Worm (Caenorhabditis elegans) whole organism, late embryonic: ENCODE data around the gene F01D4.8.

ENCODE experiments used
- ceh-45 ChIP-seq: fragments of 200-800 bp; sonication (Bioruptor generic); IDR thresholded peaks from 2 replicates; pipeline ENCODE4 v1.3.6; 2022; ENCODE audit warnings: missing genetic modification reagents, missing genetic modification characterization, missing compliant biosample characterization
- fkh-10 ChIP-seq: fragments of 150-350 bp; optimal IDR thresholded peaks from 2 replicates; lab custom pipeline; 2014; ENCODE audit warnings: missing biosample characterization, missing genetic modification reagents, missing genetic modification characterization
- pag-3 ChIP-seq: sonication (generic microtip); optimal IDR thresholded peaks from 2 replicates; lab custom pipeline; 2016; ENCODE audit warnings: missing compliant biosample characterization, missing genetic modification characterization, borderline replicate concordance
- pat-9 ChIP-seq: fragments of 200-800 bp; sonication (Bioruptor generic); optimal IDR thresholded peaks from 2 replicates; lab custom pipeline; 2018; ENCODE audit warnings: mild to moderate bottlenecking, missing genetic modification characterization, moderate library complexity, missing compliant biosample characterization

DNA sequence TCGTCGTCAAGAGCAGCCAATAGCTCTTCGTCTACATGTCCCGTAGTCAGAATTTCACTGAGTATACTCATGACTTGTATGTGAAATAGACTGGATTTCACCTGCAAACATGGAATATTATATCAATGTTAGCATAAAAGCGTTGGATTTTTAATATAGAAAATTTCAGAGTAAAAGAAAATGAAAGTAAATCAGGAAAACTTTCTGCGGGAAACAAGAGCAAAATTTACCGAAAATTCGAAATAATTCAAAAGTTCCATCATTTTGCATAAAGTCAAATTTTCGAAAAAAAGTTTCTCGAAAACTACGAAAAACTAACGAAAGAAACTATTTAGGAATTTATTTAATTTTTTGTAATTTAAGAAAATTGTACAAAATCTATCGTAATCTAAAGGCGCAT is 35.1 kb downstream of the F01D4.8 start, which contains the start of gene F13B12.6:
- TF ChIP-seq pag-3 (tag; lab: Kevin White, UChicago): no peak
- TF ChIP-seq pat-9 (tag; lab: Kevin White, UChicago): no peak
- TF ChIP-seq fkh-10: no peak
- TF ChIP-seq ceh-45 (GFP tag; lab: Robert Waterston, UW): no peak
